Worm (Caenorhabditis elegans): ENCODE results near the gene lec-7.

DNA sequence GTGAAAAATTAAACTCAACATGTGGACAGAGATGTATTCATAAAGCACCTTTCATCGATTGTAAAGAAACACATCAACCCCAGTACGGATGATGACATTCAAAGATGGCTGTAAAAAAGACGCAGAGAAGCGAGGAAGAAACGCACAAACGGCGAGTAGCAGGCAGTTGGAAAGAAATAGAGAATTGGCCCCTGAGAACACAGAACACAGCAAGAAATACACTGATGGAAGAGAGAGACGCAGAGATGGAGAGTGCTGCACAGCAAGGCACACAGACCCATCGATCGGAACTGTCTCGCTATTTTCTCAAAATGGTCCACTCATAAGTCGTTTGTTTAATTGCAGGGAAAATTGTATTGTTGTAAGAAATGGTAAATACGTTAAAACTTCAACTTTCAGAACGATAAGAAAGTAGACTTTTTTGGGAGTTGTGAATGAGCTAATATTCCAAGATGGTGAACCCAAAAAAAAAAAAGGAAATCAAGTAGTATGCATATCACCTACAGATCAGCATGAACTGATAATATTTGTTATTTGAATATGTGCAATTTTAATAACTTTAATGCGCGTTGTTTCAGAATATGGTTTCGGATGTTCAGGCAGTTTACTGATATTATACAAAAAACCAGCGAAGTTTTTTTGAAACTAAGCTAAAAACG lies 29.1 kb upstream of the lec-7 start:
- no peak for TF ChIP-seq nhr-28 (tag; optimal IDR thresholded peaks at IDR 0.05)
- TF ChIP-seq lsy-2 (tag; optimal IDR thresholded peaks at IDR 0.05), result no peak

Data from whole organism, mixed stage, embryonic.